Worm (Caenorhabditis elegans) whole organism, young adult: ENCODE measurements around the gene col-68.

Experiments
- C06A6.2 ChIP-seq: fragments of 200-800 bp; sonication (Bioruptor generic); conservative IDR thresholded peaks from 2 replicates; pipeline ENCODE4 v1.3.6; 2022; ENCODE audit warnings: missing genetic modification characterization, missing compliant biosample characterization
- snpc-1.3 ChIP-seq: sonication (generic microtip); optimal IDR thresholded peaks from 2 replicates; lab custom pipeline; 2017; ENCODE audit warnings: missing genetic modification characterization, mild to moderate bottlenecking, missing compliant biosample characterization, antibody characterized with exemption, moderate library complexity, missing genotype, missing genetic modification reagents; ENCODE audit not compliant: insufficient read depth
- snpc-3.4 ChIP-seq: sonication (generic microtip); optimal IDR thresholded peaks from 2 replicates; lab custom pipeline; 2017; ENCODE audit warnings: missing genetic modification characterization, mild to moderate bottlenecking, missing compliant biosample characterization, antibody characterized with exemption, moderate library complexity, missing genotype, missing genetic modification reagents

- TF ChIP-seq snpc-1.3 (tag; lab: Kevin White, UChicago) (no peak), snpc-3.4 (no peak), C06A6.2 (GFP tag; lab: Robert Waterston, UW) (no peak)
These were observed 6.9 kb downstream of the col-68 start, which contains the start of gene C50D2.1 for ce11 chrII:111267-111666.
